Worm (Caenorhabditis elegans) whole organism, midembryonic: ENCODE results near the gene lnp-1.

Experiments
- cog-1 ChIP-seq: sonication (generic microtip); optimal IDR thresholded peaks from 2 replicates; lab custom pipeline; 2016; ENCODE audit warnings: missing genetic modification characterization, missing compliant biosample characterization
- flt-1 ChIP-seq: fragments of 200-800 bp; sonication (Bioruptor generic); IDR thresholded peaks from 2 replicates; pipeline ENCODE4 v1.3.6; 2022; ENCODE audit warnings: missing genetic modification characterization, missing compliant biosample characterization
- klf-2 ChIP-seq: fragments of 200-800 bp; sonication (Bioruptor generic); conservative IDR thresholded peaks from 2 replicates; pipeline ENCODE4 v1.3.6; 2022; ENCODE audit warnings: missing genetic modification reagents, missing genetic modification characterization, missing compliant biosample characterization
- med-1 ChIP-seq: sonication (generic microtip); optimal IDR thresholded peaks from 2 replicates; lab custom pipeline; 2017; ENCODE audit warnings: missing genetic modification characterization, mild to moderate bottlenecking, missing compliant biosample characterization, antibody characterized with exemption, missing genetic modification reagents; ENCODE audit not compliant: insufficient read depth
- ref-1 ChIP-seq: fragments of 200-800 bp; sonication (Bioruptor generic); conservative IDR thresholded peaks from 2 replicates; pipeline ENCODE4 v1.3.6; 2022; ENCODE audit warnings: missing genetic modification reagents, missing genetic modification characterization, missing compliant biosample characterization
- tab-1 ChIP-seq: fragments of 200-800 bp; sonication (Bioruptor generic); IDR thresholded peaks from 2 replicates; pipeline ENCODE4 v1.3.6; 2022; ENCODE audit warnings: missing genetic modification characterization, missing compliant biosample characterization
- ztf-23 ChIP-seq: fragments of 200-800 bp; sonication (Bioruptor generic); IDR thresholded peaks from 2 replicates; pipeline ENCODE4 v1.3.6; 2022; ENCODE audit warnings: missing genetic modification reagents, missing genetic modification characterization, missing compliant biosample characterization
- ztf-29 ChIP-seq: fragments of 200-800 bp; sonication (Bioruptor generic); IDR thresholded peaks from 2 replicates; pipeline ENCODE4 v1.3.6; 2022; ENCODE audit warnings: missing genetic modification reagents, missing genetic modification characterization, missing compliant biosample characterization

ce11 chrX:4553033-4553432 is 35.5 kb upstream of the lnp-1 start:
- TF ChIP-seq ztf-29 (GFP tag; lab: Robert Waterston, UW): no peak
- no peak for TF ChIP-seq tab-1 (GFP tag; lab: Robert Waterston, UW)
- no peak for TF ChIP-seq ref-1 (GFP tag; lab: Robert Waterston, UW)
- TF ChIP-seq med-1 (GFP tag; lab: Kevin White, UChicago): no peak
- TF ChIP-seq klf-2 (GFP tag; lab: Robert Waterston, UW): no peak
- TF ChIP-seq ztf-23 (GFP tag; lab: Robert Waterston, UW): no peak
- TF ChIP-seq flt-1 (GFP tag; lab: Robert Waterston, UW): no peak
- TF ChIP-seq cog-1 (tag; lab: Kevin White, UChicago): no peak
